Fruit fly (Drosophila melanogaster) whole organism, embryonic: ENCODE results near the gene amrt.
A peak's percentile ranks its signal among the peaks of the same experiment; 100 is the strongest.

Experiments
- Aef1 ChIP-seq: fragments of 200-800 bp; sonication (Bioruptor generic); IDR thresholded peaks from 3 replicates; pipeline ENCODE4 v1.3.6; 2022; ENCODE audit warnings: missing biosample characterization, missing genetic modification characterization
- Awh ChIP-seq: fragments of 200-800 bp; sonication (Bioruptor generic); IDR thresholded peaks from 2 replicates; pipeline ENCODE4, ENCODE4 v1.3.6; 2022; ENCODE audit warnings: missing biosample characterization, missing genetic modification characterization
- BEAF-32 ChIP-seq: fragments of 200-800 bp; sonication (Bioruptor generic); optimal IDR thresholded peaks from 3 replicates; lab custom pipeline; 2017; ENCODE audit warnings: missing biosample characterization, missing genetic modification characterization, mild to moderate bottlenecking, moderate library complexity, missing genetic modification reagents
- CG1024 ChIP-seq: fragments of 200-800 bp; sonication (Bioruptor generic); IDR thresholded peaks from 2 replicates; pipeline ENCODE4 v1.3.6; 2022; ENCODE audit warnings: missing biosample characterization, missing genetic modification characterization
- CG11456 ChIP-seq: fragments of 200-800 bp; sonication (Bioruptor generic); IDR thresholded peaks from 3 replicates; pipeline ENCODE4 v1.3.6; 2022; ENCODE audit warnings: missing biosample characterization, missing genetic modification characterization
- CG11560 ChIP-seq: fragments of 200-800 bp; sonication (Bioruptor generic); IDR thresholded peaks from 3 replicates; pipeline ENCODE4 v1.3.6; 2022; ENCODE audit warnings: missing biosample characterization, missing genetic modification characterization
- CG11695 ChIP-seq: fragments of 200-800 bp; sonication (Bioruptor generic); IDR thresholded peaks from 3 replicates; pipeline ENCODE4 v1.3.6; 2022; ENCODE audit warnings: missing biosample characterization, missing genetic modification characterization
- CG12744 ChIP-seq: fragments of 200-800 bp; sonication (Bioruptor generic); optimal IDR thresholded peaks from 2 replicates; lab custom pipeline; 2016; ENCODE audit warnings: missing biosample characterization, missing genetic modification characterization
- CG13296 ChIP-seq: fragments of 200-800 bp; sonication (Bioruptor generic); optimal IDR thresholded peaks from 3 replicates; lab custom pipeline; 2018; ENCODE audit warnings: missing biosample characterization, mild to moderate bottlenecking, missing genetic modification characterization
- CG13894 ChIP-seq: fragments of 200-800 bp; sonication (Bioruptor generic); optimal IDR thresholded peaks from 3 replicates; lab custom pipeline; 2018; ENCODE audit warnings: missing biosample characterization, mild to moderate bottlenecking, missing genetic modification characterization, moderate library complexity
- CG2202 ChIP-seq: fragments of 200-800 bp; sonication (Bioruptor generic); optimal IDR thresholded peaks from 2 replicates; lab custom pipeline; 2018; ENCODE audit warnings: missing biosample characterization, mild to moderate bottlenecking, missing genetic modification characterization
- CG2889 ChIP-seq: fragments of 200-800 bp; sonication (Bioruptor generic); IDR thresholded peaks from 3 replicates; pipeline ENCODE4 v1.3.6; 2022; ENCODE audit warnings: missing biosample characterization, missing genetic modification characterization
- CG31388 ChIP-seq: fragments of 200-800 bp; sonication (Bioruptor generic); optimal IDR thresholded peaks from 2 replicates; lab custom pipeline; 2016; ENCODE audit warnings: missing biosample characterization, missing genetic modification characterization
- CG3838 ChIP-seq: fragments of 200-800 bp; sonication (Bioruptor generic); optimal IDR thresholded peaks from 3 replicates; lab custom pipeline; 2016; ENCODE audit warnings: missing biosample characterization, missing genetic modification characterization
- CG4360 ChIP-seq: fragments of 200-800 bp; sonication (Bioruptor generic); IDR thresholded peaks from 2 replicates; pipeline ENCODE4 v1.3.6; 2022; ENCODE audit warnings: missing biosample characterization, missing genetic modification characterization
- CG8290 ChIP-seq, 3 experiments: fragments of 200-800 bp; sonication (Bioruptor generic); optimal IDR thresholded peaks; 2 replicates each; lab custom pipeline; 2016 to 2019; ENCODE audit warnings: missing biosample characterization in 3 of 3, missing genetic modification characterization in 3 of 3, mild to moderate bottlenecking in 2 of 3, moderate library complexity in 1 of 3
- D19A ChIP-seq: fragments of 200-800 bp; optimal IDR thresholded peaks from 3 replicates; lab custom pipeline; 2019; ENCODE audit warnings: missing biosample characterization, mild to moderate bottlenecking, missing genetic modification characterization, moderate library complexity
- Dbx ChIP-seq: fragments of 200-800 bp; sonication (Bioruptor generic); IDR thresholded peaks from 3 replicates; pipeline ENCODE4 v1.3.6; 2022; ENCODE audit warnings: missing biosample characterization, missing genetic modification characterization
- Doc2 ChIP-seq: fragments of 200-800 bp; sonication (Bioruptor generic); IDR thresholded peaks from 2 replicates; pipeline ENCODE4 v1.3.6; 2022; ENCODE audit warnings: missing biosample characterization, missing genetic modification characterization
- H2.0 ChIP-seq: fragments of 200-800 bp; sonication (Bioruptor generic); IDR thresholded peaks from 2 replicates; pipeline ENCODE4 v1.3.6; 2022; ENCODE audit warnings: missing biosample characterization, missing genetic modification characterization
- Kr ChIP-seq: fragments of 200-800 bp; sonication (Bioruptor generic); optimal IDR thresholded peaks from 2 replicates; lab custom pipeline; 2017; ENCODE audit warnings: missing biosample characterization, mild to moderate bottlenecking, missing genetic modification characterization
- Lhr ChIP-seq: fragments of 200-800 bp; sonication (Bioruptor generic); optimal IDR thresholded peaks from 3 replicates; lab custom pipeline; 2017; ENCODE audit warnings: mild to moderate bottlenecking, missing biosample characterization, missing genetic modification reagents, missing genetic modification characterization
- Myb ChIP-seq: fragments of 200-800 bp; sonication (Bioruptor generic); optimal IDR thresholded peaks from 2 replicates; lab custom pipeline; 2016; ENCODE audit warnings: missing biosample characterization, missing genetic modification characterization
- NFAT ChIP-seq: fragments of 200-800 bp; sonication (Bioruptor generic); IDR thresholded peaks from 2 replicates; pipeline ENCODE4 v1.3.6; 2022; ENCODE audit warnings: missing biosample characterization, missing genetic modification characterization
- Neu2 ChIP-seq: fragments of 200-800 bp; sonication (Bioruptor generic); optimal IDR thresholded peaks from 3 replicates; lab custom pipeline; 2016; ENCODE audit warnings: missing biosample characterization, missing genetic modification characterization, borderline replicate concordance
- Sry-δ ChIP-seq: fragments of 200-800 bp; sonication (Bioruptor generic); optimal IDR thresholded peaks from 2 replicates; lab custom pipeline; 2016; ENCODE audit warnings: missing biosample characterization, missing genetic modification characterization
- Stat92E ChIP-seq, 3 experiments: fragments of >200 bp in 2 of 3; fragments of 200-800 bp in 1 of 3; sonication (Bioruptor generic) in 1 of 3; optimal IDR thresholded peaks; 2 replicates each; lab custom pipeline; 2017 to 2019; ENCODE audit warnings: missing biosample characterization in 3 of 3, missing genetic modification characterization in 3 of 3, mild to moderate bottlenecking in 1 of 3, moderate library complexity in 1 of 3
- al ChIP-seq: fragments of 200-800 bp; sonication (Bioruptor generic); IDR thresholded peaks from 2 replicates; pipeline ENCODE4 v1.3.6; 2022; ENCODE audit warnings: missing biosample characterization, missing genetic modification characterization
- ash1 ChIP-seq: fragments of 200-800 bp; sonication (Bioruptor generic); optimal IDR thresholded peaks from 2 replicates; lab custom pipeline; 2018; ENCODE audit warnings: missing biosample characterization, mild to moderate bottlenecking, missing genetic modification characterization
- bowl ChIP-seq: fragments of 200-800 bp; sonication (Bioruptor generic); IDR thresholded peaks from 2 replicates; pipeline ENCODE4 v1.3.6; 2022; ENCODE audit warnings: missing biosample characterization, missing genetic modification characterization
- cato ChIP-seq: fragments of 200-800 bp; sonication (Bioruptor generic); optimal IDR thresholded peaks from 2 replicates; lab custom pipeline; 2016; ENCODE audit warnings: missing biosample characterization, missing genetic modification characterization, borderline replicate concordance
- croc ChIP-seq: fragments of 200-800 bp; sonication (Bioruptor generic); conservative IDR thresholded peaks from 3 replicates; pipeline ENCODE4 v1.3.6; 2022; ENCODE audit warnings: missing biosample characterization, missing genetic modification characterization
- crp ChIP-seq, 2 experiments: fragments of 200-800 bp; sonication (Bioruptor generic); optimal IDR thresholded peaks; 2 replicates in 1 of 2; 3 replicates in 1 of 2; lab custom pipeline; 2017; ENCODE audit warnings: missing biosample characterization in 2 of 2, missing genetic modification characterization in 2 of 2, mild to moderate bottlenecking in 1 of 2, moderate library complexity in 1 of 2
- da ChIP-seq: fragments of 200-800 bp; sonication (Bioruptor generic); optimal IDR thresholded peaks from 2 replicates; lab custom pipeline; 2016; ENCODE audit warnings: missing biosample characterization, missing genetic modification characterization
- danr ChIP-seq: fragments of 200-800 bp; sonication (Bioruptor generic); IDR thresholded peaks from 2 replicates; pipeline ENCODE4 v1.3.6; 2022; ENCODE audit warnings: missing biosample characterization, missing genetic modification characterization
- esg ChIP-seq: fragments of 200-800 bp; sonication (Bioruptor generic); conservative IDR thresholded peaks from 2 replicates; pipeline ENCODE4 v1.3.6; 2022; ENCODE audit warnings: missing biosample characterization, missing genetic modification characterization
- fd96Cb ChIP-seq: fragments of 200-800 bp; sonication (Bioruptor generic); optimal IDR thresholded peaks from 2 replicates; lab custom pipeline; 2018; ENCODE audit warnings: missing biosample characterization, mild to moderate bottlenecking, missing genetic modification characterization, moderate library complexity
- gcm ChIP-seq: fragments of 200-800 bp; sonication (Bioruptor generic); optimal IDR thresholded peaks from 2 replicates; lab custom pipeline; 2019; ENCODE audit warnings: missing biosample characterization, mild to moderate bottlenecking, missing genetic modification characterization, moderate library complexity
- h ChIP-seq: fragments of >200 bp; optimal IDR thresholded peaks from 2 replicates; lab custom pipeline; 2017
- hkb ChIP-seq, 2 experiments: fragments of 200-800 bp in 1 of 2; fragments of >200 bp in 1 of 2; sonication (Bioruptor generic) in 1 of 2; IDR thresholded peaks in 1 of 2; optimal IDR thresholded peaks in 1 of 2; 2 replicates each; pipeline versions ENCODE4 v1.3.6 to Lab custom; 2017 to 2022; ENCODE audit warnings: missing biosample characterization in 1 of 2, missing genetic modification characterization in 1 of 2
- kay ChIP-seq: fragments of 200-800 bp; sonication (Bioruptor generic); optimal IDR thresholded peaks from 2 replicates; lab custom pipeline; 2016; ENCODE audit warnings: missing biosample characterization, missing genetic modification characterization
- kni ChIP-seq: fragments of 200-800 bp; sonication (Bioruptor generic); optimal IDR thresholded peaks from 3 replicates; lab custom pipeline; 2017; ENCODE audit warnings: mild to moderate bottlenecking, missing biosample characterization, missing genetic modification reagents, missing genetic modification characterization
- lab ChIP-seq: fragments of 200-800 bp; sonication (Bioruptor generic); optimal IDR thresholded peaks from 3 replicates; lab custom pipeline; 2017; ENCODE audit warnings: missing biosample characterization, missing genetic modification characterization, mild to moderate bottlenecking, moderate library complexity, missing genetic modification reagents
- nom ChIP-seq: fragments of 200-800 bp; sonication (Bioruptor generic); optimal IDR thresholded peaks from 2 replicates; lab custom pipeline; 2017; ENCODE audit warnings: missing biosample characterization, missing genetic modification characterization, mild to moderate bottlenecking, moderate library complexity, missing genetic modification reagents
- pan ChIP-seq, 4 experiments: fragments of >200 bp in 3 of 4; fragments of 200-800 bp in 1 of 4; sonication (Bioruptor generic) in 1 of 4; optimal IDR thresholded peaks in 3 of 4; IDR thresholded peaks in 1 of 4; 2 replicates each; pipeline versions ENCODE4 v1.3.6 to Lab custom; 2017 to 2022; ENCODE audit warnings: missing biosample characterization in 2 of 4, missing genetic modification characterization in 2 of 4, mixed read lengths in 1 of 4
- repo ChIP-seq: fragments of 200-800 bp; sonication (Bioruptor generic); optimal IDR thresholded peaks from 2 replicates; lab custom pipeline; 2016; ENCODE audit warnings: missing biosample characterization, missing genetic modification characterization
- sima ChIP-seq: fragments of 200-800 bp; sonication (Bioruptor generic); optimal IDR thresholded peaks from 2 replicates; lab custom pipeline; 2016; ENCODE audit warnings: missing biosample characterization, missing genetic modification characterization
- sqz ChIP-seq: fragments of 200-800 bp; sonication (Bioruptor generic); optimal IDR thresholded peaks from 3 replicates; lab custom pipeline; 2018; ENCODE audit warnings: missing biosample characterization, mild to moderate bottlenecking, missing genetic modification characterization

Gene amrt

DNA sequence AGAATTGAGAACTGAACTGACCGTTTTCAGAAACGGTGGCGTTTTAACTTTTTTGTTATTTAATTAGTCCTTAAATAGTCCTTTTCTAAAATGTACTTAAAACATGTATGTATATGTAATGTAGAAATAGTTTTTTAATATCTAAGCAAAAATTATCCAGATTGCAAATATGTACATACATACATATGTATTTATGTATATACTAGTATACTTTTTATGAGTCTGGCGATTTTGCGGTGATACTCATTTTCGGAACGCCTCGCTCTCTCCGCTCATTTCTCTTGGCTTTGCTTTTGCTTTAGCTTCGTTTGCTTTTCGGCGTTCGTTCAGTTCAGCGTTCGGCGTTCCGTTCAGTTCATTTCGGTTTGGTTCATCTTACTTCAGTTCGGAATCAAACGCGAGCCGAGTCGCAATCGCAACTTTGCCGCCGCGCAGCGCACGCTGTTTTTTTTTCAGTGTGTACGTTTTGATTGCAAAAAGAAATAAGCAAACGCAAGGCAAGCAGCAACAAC is 19.8 kb upstream of the amrt start, which contains the start of gene rdgB (continued):
- TF ChIP-seq D19A (tag; lab: Kevin White, UChicago) (peak; percentile 60), Sry-δ (no peak), NFAT (GFP tag; lab: Robert Waterston, UW) (0 out of 2 replicates have a peak, but pooled peaks have one; percentile 42), sqz (GFP tag; lab: Kevin White, UChicago) (peak; percentile 73), CG2889 (GFP tag; lab: Robert Waterston, UW) (0 out of 3 replicates have a peak, but pooled peaks have one; percentile 39), CG11456 (GFP tag; lab: Robert Waterston, UW) (peak; percentile 80), Kr (GFP tag; lab: Kevin White, UChicago) (no peak), CG2202 (tag; lab: Kevin White, UChicago) (no peak), H2.0 (peak; percentile 34; the same call in 1 of the 2 replicates), Lhr (peak; percentile 15), CG12744 (GFP tag; lab: Kevin White, UChicago) (peak; percentile 27), nom (GFP tag; lab: Kevin White, UChicago) (peak; percentile 67), Doc2 (GFP tag; lab: Robert Waterston, UW) (no peak), BEAF-32 (GFP tag; lab: Kevin White, UChicago) (no peak), Awh (GFP tag; lab: Robert Waterston, UW) (no peak), CG13296 (GFP tag; lab: Kevin White, UChicago) (peak; percentile 84), ash1 (GFP tag; lab: Kevin White, UChicago) (no peak), hkb (optimal IDR thresholded peaks at IDR 0.05; lab: Kevin White, UChicago) (no peak), hkb (GFP tag; IDR thresholded peaks at IDR 0.05; lab: Robert Waterston, UW) (peak; percentile 82), repo (GFP tag; lab: Kevin White, UChicago) (no peak), h (no peak), lab (GFP tag; lab: Kevin White, UChicago) (peak; percentile 78), sima (GFP tag; lab: Kevin White, UChicago) (no peak), CG13894 (tag; lab: Kevin White, UChicago) (no peak), kni (peak; percentile 30), kay (GFP tag; lab: Kevin White, UChicago) (no peak), fd96Cb (tag; lab: Kevin White, UChicago) (peak; percentile 82), cato (peak; percentile 20), CG11560 (no peak), Aef1 (GFP tag; lab: Robert Waterston, UW) (peak; percentile 67), al (GFP tag; lab: Robert Waterston, UW) (peak; percentile 64), bowl (GFP tag; lab: Robert Waterston, UW) (no peak), Neu2 (GFP tag; lab: Kevin White, UChicago) (no peak), danr (GFP tag; lab: Robert Waterston, UW) (peak; percentile 36; the same call in 1 of the 2 replicates), croc (GFP tag; lab: Robert Waterston, UW) (peak; percentile 69; the same call in 2 of the 3 replicates), Stat92E (GFP tag; optimal IDR thresholded peaks at IDR 0.05; lab: Kevin White, UChicago) (no peak), gcm (GFP tag; lab: Kevin White, UChicago) (peak; percentile 68), da (GFP tag; lab: Kevin White, UChicago) (no peak), Myb (GFP tag; lab: Kevin White, UChicago) (no peak), CG3838 (GFP tag; lab: Kevin White, UChicago) (no peak), CG8290 (GFP tag; optimal IDR thresholded peaks at IDR 0.05; lab: Kevin White, UChicago) (peak; percentile 28), CG8290 (tag; optimal IDR thresholded peaks at IDR 0.05; lab: Kevin White, UChicago) (peak; percentile 2 to 82), crp (GFP tag; optimal IDR thresholded peaks at IDR 0.05; lab: Kevin White, UChicago) (peak in 1 of 2 experiments; percentile 37), CG1024 (no peak), esg (GFP tag; lab: Robert Waterston, UW) (0 out of 2 replicates have a peak, but pooled peaks have one; percentile 44), CG11695 (GFP tag; lab: Robert Waterston, UW) (peak; percentile 30; the same call in 1 of the 3 replicates), Dbx (GFP tag; lab: Robert Waterston, UW) (peak; percentile 76; the same call in 2 of the 3 replicates), CG31388 (GFP tag; lab: Kevin White, UChicago) (no peak), pan (optimal IDR thresholded peaks at IDR 0.05; lab: Kevin White, UChicago) (no peak), pan (GFP tag; optimal IDR thresholded peaks at IDR 0.05 in 1 of 2, IDR thresholded peaks at IDR 0.05 in 1 of 2) (peak in 1 of 2 experiments; percentile 66), CG4360 (GFP tag; lab: Robert Waterston, UW) (no peak)
